Fruit fly (Drosophila melanogaster): ENCODE results near the gene CG31415.

CG31415 gene

dm6 chr3R:9701148-9701703 lies 42.1 kb upstream of the CG31415 start:
- TF ChIP-seq Hr3 (GFP tag; optimal IDR thresholded peaks at IDR 0.05) (no peak), repo (GFP tag; optimal IDR thresholded peaks at IDR 0.05) (no peak), CG16779 (GFP tag; IDR thresholded peaks at IDR 0.05) (no peak), CG8089 (GFP tag; optimal IDR thresholded peaks at IDR 0.05) (peak; percentile 17), CG7786 (GFP tag; optimal IDR thresholded peaks at IDR 0.05) (peak; percentile 16), CG13624 (GFP tag; optimal IDR thresholded peaks at IDR 0.05) (no peak), Nf-YC (tag; optimal IDR thresholded peaks at IDR 0.05) (no peak), HLH3B (GFP tag; IDR thresholded peaks at IDR 0.05) (no peak), sens (GFP tag) (peak; percentile 14), Fer3 (tag; optimal IDR thresholded peaks at IDR 0.05) (peak; percentile 39), eyg (GFP tag; optimal IDR thresholded peaks at IDR 0.05) (peak; percentile 28), BtbVII (GFP tag; optimal IDR thresholded peaks at IDR 0.05) (peak; percentile 31), CG8359 (GFP tag; optimal IDR thresholded peaks at IDR 0.05; ENCODE audit: borderline replicate concordance) (no peak), fd96Cb (tag; optimal IDR thresholded peaks at IDR 0.05) (no peak), CG5245 (GFP tag; optimal IDR thresholded peaks at IDR 0.05) (no peak), Pdp1 (GFP tag; optimal IDR thresholded peaks at IDR 0.05) (peak; percentile 8 to 91), Mrtf (GFP tag; IDR thresholded peaks at IDR 0.05) (no peak), MBD-R2 (GFP tag; IDR thresholded peaks at IDR 0.05) (no peak), Blimp-1 (GFP tag; optimal IDR thresholded peaks at IDR 0.05) (no peak), tgo (GFP tag; IDR thresholded peaks at IDR 0.05) (no peak), CG9727 (GFP tag; optimal IDR thresholded peaks at IDR 0.05) (no peak), CG4617 (GFP tag; optimal IDR thresholded peaks at IDR 0.05; ENCODE audit: borderline replicate concordance) (no peak), CG8944 (GFP tag; optimal IDR thresholded peaks at IDR 0.05) (no peak), luna (GFP tag; optimal IDR thresholded peaks at IDR 0.05) (peak; percentile 34), CG14710 (tag; optimal IDR thresholded peaks at IDR 0.05) (no peak), CG9609 (GFP tag; optimal IDR thresholded peaks at IDR 0.05) (no peak), stwl (tag; optimal IDR thresholded peaks at IDR 0.05) (no peak), ash1 (GFP tag; optimal IDR thresholded peaks at IDR 0.05) (no peak), CG33557 (GFP tag; optimal IDR thresholded peaks at IDR 0.05) (no peak), HmgZ (tag; optimal IDR thresholded peaks at IDR 0.05) (peak; percentile 21), CG1832 (GFP tag; optimal IDR thresholded peaks at IDR 0.05) (no peak), sna (GFP tag; IDR thresholded peaks at IDR 0.05; ENCODE audit: partially characterized antibody) (no peak), Poxn (GFP tag; IDR thresholded peaks at IDR 0.05) (no peak), p53 (GFP tag; optimal IDR thresholded peaks at IDR 0.05) (no peak), Drgx (GFP tag; IDR thresholded peaks at IDR 0.05) (no peak), CG1602 (GFP tag; optimal IDR thresholded peaks at IDR 0.05) (no peak), hkb (optimal IDR thresholded peaks at IDR 0.05) (no peak), hkb (GFP tag; IDR thresholded peaks at IDR 0.05) (no peak), CG15601 (tag; optimal IDR thresholded peaks at IDR 0.05) (peak; percentile 4), CG4282 (GFP tag; optimal IDR thresholded peaks at IDR 0.05) (no peak), Six4 (GFP tag; optimal IDR thresholded peaks at IDR 0.05) (no peak), scrt (GFP tag; optimal IDR thresholded peaks at IDR 0.05) (peak; percentile 14), CG4730 (GFP tag; IDR thresholded peaks at IDR 0.05) (no peak), z (GFP tag; IDR thresholded peaks at IDR 0.05) (no peak), pho (GFP tag; optimal IDR thresholded peaks at IDR 0.05) (peak; percentile 44), CG1603 (tag; optimal IDR thresholded peaks at IDR 0.05) (peak; percentile 13), CG6791 (GFP tag; IDR thresholded peaks at IDR 0.05; ENCODE audit: partially characterized antibody) (no peak), Hmx (GFP tag; optimal IDR thresholded peaks at IDR 0.05) (no peak), odd (GFP tag; optimal IDR thresholded peaks at IDR 0.05) (no peak), slou (GFP tag; optimal IDR thresholded peaks at IDR 0.05) (no peak), CG12236 (GFP tag; optimal IDR thresholded peaks at IDR 0.05) (no peak), CG4328 (GFP tag; optimal IDR thresholded peaks at IDR 0.05) (peak; percentile 16)
